Worm (Caenorhabditis elegans) whole organism, early embryonic: ENCODE measurements around the gene oac-39.

Experiments used
- B0310.2 ChIP-seq: sonication (generic microtip); optimal IDR thresholded peaks from 2 replicates; lab custom pipeline; 2016; ENCODE audit warnings: mild to moderate bottlenecking, missing genetic modification characterization, missing compliant biosample characterization
- F13C5.2 ChIP-seq: sonication (generic microtip); optimal IDR thresholded peaks from 2 replicates; lab custom pipeline; 2017; ENCODE audit warnings: mild to moderate bottlenecking, missing genetic modification characterization, inconsistent platforms, missing compliant biosample characterization
- aly-1 ChIP-seq: sonication (generic microtip); optimal IDR thresholded peaks from 2 replicates; lab custom pipeline; 2016; ENCODE audit warnings: missing genetic modification characterization, missing compliant biosample characterization
- ama-1 ChIP-seq: fragments of 150-350 bp; optimal IDR thresholded peaks from 2 replicates; lab custom pipeline; 2014
- ceh-13 ChIP-seq: fragments of 200-800 bp; sonication (Bioruptor generic); optimal IDR thresholded peaks from 2 replicates; lab custom pipeline; 2018; ENCODE audit warnings: mild to moderate bottlenecking, missing genetic modification characterization, missing compliant biosample characterization
- ceh-36 ChIP-seq: sonication (generic microtip); optimal IDR thresholded peaks from 2 replicates; lab custom pipeline; 2016; ENCODE audit warnings: missing genetic modification characterization, inconsistent platforms, missing compliant biosample characterization
- ets-7 ChIP-seq: sonication (generic microtip); optimal IDR thresholded peaks from 2 replicates; lab custom pipeline; 2016; ENCODE audit warnings: missing genotype, missing genetic modification characterization, missing compliant biosample characterization
- flt-1 ChIP-seq: fragments of 200-800 bp; sonication (Bioruptor generic); IDR thresholded peaks from 2 replicates; pipeline ENCODE4 v1.3.6; 2022; ENCODE audit warnings: missing genetic modification characterization, missing compliant biosample characterization
- hmbx-1 ChIP-seq: sonication (generic microtip); optimal IDR thresholded peaks from 2 replicates; lab custom pipeline; 2016; ENCODE audit warnings: mild to moderate bottlenecking, missing genetic modification characterization, missing compliant biosample characterization
- hmg-4 ChIP-seq: fragments of 200-800 bp; sonication (Bioruptor generic); optimal IDR thresholded peaks from 2 replicates; lab custom pipeline; 2018; ENCODE audit warnings: mild to moderate bottlenecking, missing genetic modification characterization, missing compliant biosample characterization
- hnd-1 ChIP-seq: sonication (generic microtip); optimal IDR thresholded peaks from 2 replicates; lab custom pipeline; 2016; ENCODE audit warnings: missing genetic modification characterization, missing compliant biosample characterization
- pes-1 ChIP-seq: fragments of 200-800 bp; sonication (Bioruptor generic); IDR thresholded peaks from 2 replicates; pipeline ENCODE4 v1.3.6; 2022; ENCODE audit warnings: missing genetic modification reagents, missing genetic modification characterization, missing compliant biosample characterization
- scrt-1 ChIP-seq: fragments of 200-800 bp; sonication (Bioruptor generic); IDR thresholded peaks from 2 replicates; pipeline ENCODE4 v1.3.6; 2022; ENCODE audit warnings: missing genetic modification characterization, missing compliant biosample characterization
- sea-1 ChIP-seq: fragments of 200-800 bp; sonication (Bioruptor generic); conservative IDR thresholded peaks from 2 replicates; pipeline ENCODE4 v1.3.6; 2022; ENCODE audit warnings: missing genetic modification characterization, missing compliant biosample characterization
- tbx-11 ChIP-seq: fragments of 200-800 bp; sonication (Bioruptor generic); IDR thresholded peaks from 2 replicates; pipeline ENCODE4 v1.3.6; 2022; ENCODE audit warnings: missing genetic modification characterization, missing compliant biosample characterization
- tbx-37 ChIP-seq: fragments of 200-800 bp; sonication (Bioruptor generic); conservative IDR thresholded peaks from 2 replicates; pipeline ENCODE4 v1.3.6; 2022; ENCODE audit warnings: missing genetic modification reagents, missing genetic modification characterization, missing compliant biosample characterization
- tra-4 ChIP-seq: sonication (generic microtip); optimal IDR thresholded peaks from 2 replicates; lab custom pipeline; 2017; ENCODE audit warnings: missing genetic modification characterization, missing compliant biosample characterization

oac-39 gene

DNA sequence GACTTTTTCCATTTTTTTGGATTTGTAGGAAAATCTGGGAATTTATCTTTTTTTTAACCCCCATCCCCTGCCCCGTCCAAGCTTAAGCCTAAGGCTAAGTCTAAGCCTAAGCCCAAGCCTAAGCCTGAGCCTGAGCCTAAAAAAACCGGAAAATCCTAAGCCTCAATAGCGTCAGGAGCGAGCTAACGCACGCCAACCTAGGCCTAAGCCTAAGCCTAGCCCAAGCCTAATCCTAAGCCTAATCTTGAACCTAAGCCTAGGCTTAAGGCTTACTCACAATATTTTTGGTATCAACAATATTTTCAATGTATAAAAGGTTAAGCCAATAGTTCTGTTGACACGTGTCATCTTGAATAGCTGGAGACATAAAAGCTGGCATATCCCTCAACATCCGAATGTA is 2.9 kb downstream of the oac-39 start:
- TF ChIP-seq ama-1 (lab: Kevin White, UChicago) = no peak
- no peak for TF ChIP-seq hnd-1 (tag; lab: Kevin White, UChicago)
- no peak for TF ChIP-seq tbx-11 (GFP tag; lab: Robert Waterston, UW)
- no peak for TF ChIP-seq hmbx-1 (tag; lab: Kevin White, UChicago)
- TF ChIP-seq ceh-36 = peak; percentile 55
- TF ChIP-seq aly-1 (tag; lab: Kevin White, UChicago) = no peak

DNA sequence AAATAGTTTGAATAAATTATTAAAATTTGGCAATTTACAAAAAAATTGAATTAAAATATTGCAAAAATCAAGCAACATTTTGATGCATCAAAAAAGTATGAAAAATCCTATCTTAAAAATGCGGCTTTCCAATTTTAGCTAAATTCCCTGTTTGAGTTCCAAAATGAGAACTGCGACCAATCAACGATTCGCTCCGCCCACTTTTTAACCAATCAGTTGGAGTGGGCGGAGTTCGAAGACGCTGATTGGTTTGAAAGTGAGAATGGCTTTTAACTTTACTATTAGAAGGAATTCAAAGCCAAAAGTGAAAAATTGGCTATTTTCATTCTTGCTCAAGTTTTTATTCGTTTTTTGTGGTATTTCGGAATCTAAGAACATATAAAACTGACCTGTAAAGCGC is 4.0 kb downstream of the oac-39 start:
- TF ChIP-seq ets-7 (no peak), tbx-11 (GFP tag; lab: Robert Waterston, UW) (no peak), aly-1 (tag; lab: Kevin White, UChicago) (no peak), ceh-36 (no peak), scrt-1 (no peak), tra-4 (tag; lab: Kevin White, UChicago) (no peak), ama-1 (lab: Kevin White, UChicago) (no peak), hmbx-1 (tag; lab: Kevin White, UChicago) (no peak), sea-1 (GFP tag; lab: Robert Waterston, UW) (no peak), flt-1 (GFP tag; lab: Robert Waterston, UW) (no peak), F13C5.2 (tag; lab: Kevin White, UChicago) (no peak), ceh-13 (GFP tag; lab: Kevin White, UChicago) (no peak), hmg-4 (GFP tag; lab: Kevin White, UChicago) (no peak), pes-1 (GFP tag; lab: Robert Waterston, UW) (no peak), hnd-1 (tag; lab: Kevin White, UChicago) (no peak), B0310.2 (no peak), tbx-37 (GFP tag; lab: Robert Waterston, UW) (no peak)

DNA sequence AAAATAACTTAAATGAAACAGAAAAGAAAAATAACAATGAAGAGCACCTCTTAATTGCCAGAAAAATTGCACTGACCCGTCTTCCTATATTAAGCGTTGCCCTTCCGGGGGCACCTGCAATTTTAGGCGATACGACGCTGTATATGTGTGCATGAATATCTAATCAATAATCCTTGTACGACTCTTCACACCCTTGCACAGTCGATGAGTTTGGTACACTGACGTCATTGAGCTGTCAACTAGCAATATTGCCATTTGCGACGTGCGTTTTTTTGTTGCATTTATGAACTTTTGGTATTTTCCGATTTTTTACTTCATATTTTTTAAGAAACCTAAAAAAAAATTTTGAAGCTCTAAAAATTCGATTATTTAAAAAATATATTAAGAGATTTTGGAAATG is 5.5 kb downstream of the oac-39 start, which contains the start of gene kin-34:
Gene kin-34 (minus strand): TSS at position 101 of the 400 bp plus-strand sequence.
- TF ChIP-seq ama-1 (lab: Kevin White, UChicago) (no peak), ceh-36 (no peak), F13C5.2 (tag; lab: Kevin White, UChicago) (no peak), ets-7 (no peak), pes-1 (GFP tag; lab: Robert Waterston, UW) (no peak), hmg-4 (GFP tag; lab: Kevin White, UChicago) (no peak), B0310.2 (no peak), hnd-1 (tag; lab: Kevin White, UChicago) (no peak), scrt-1 (no peak), sea-1 (GFP tag; lab: Robert Waterston, UW) (no peak), flt-1 (GFP tag; lab: Robert Waterston, UW) (no peak), aly-1 (tag; lab: Kevin White, UChicago) (no peak), ceh-13 (GFP tag; lab: Kevin White, UChicago) (no peak)

DNA sequence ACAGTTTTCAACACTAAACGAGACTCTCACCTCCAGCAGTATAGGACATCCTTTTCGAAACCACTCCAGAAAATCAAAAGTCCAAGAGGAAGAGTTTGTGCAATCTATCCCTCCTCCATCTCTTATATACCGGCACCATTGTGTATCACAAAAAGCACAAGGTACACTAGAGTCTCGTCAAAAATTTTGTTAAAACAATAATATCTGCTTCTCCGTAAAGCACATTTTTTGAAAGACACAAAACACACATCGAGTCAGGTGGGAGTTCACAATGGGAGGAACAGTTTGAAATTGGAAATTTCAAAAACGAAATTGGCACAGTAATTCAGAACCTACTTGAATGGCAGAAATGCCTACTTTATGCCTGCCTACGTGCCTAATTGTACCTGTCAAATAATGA is 9.0 kb downstream of the oac-39 start, which contains the start of gene R02C2.7:
Gene R02C2.7 (minus strand): TSS at position 101 of the 400 bp plus-strand sequence.
- TF ChIP-seq flt-1 (GFP tag; lab: Robert Waterston, UW) (no peak), tbx-37 (GFP tag; lab: Robert Waterston, UW) (no peak), B0310.2 (no peak), ceh-36 (no peak), hnd-1 (tag; lab: Kevin White, UChicago) (no peak), aly-1 (tag; lab: Kevin White, UChicago) (no peak), sea-1 (GFP tag; lab: Robert Waterston, UW) (no peak), pes-1 (GFP tag; lab: Robert Waterston, UW) (no peak), ama-1 (lab: Kevin White, UChicago) (no peak), scrt-1 (no peak), hmg-4 (GFP tag; lab: Kevin White, UChicago) (no peak), tra-4 (tag; lab: Kevin White, UChicago) (no peak)

DNA sequence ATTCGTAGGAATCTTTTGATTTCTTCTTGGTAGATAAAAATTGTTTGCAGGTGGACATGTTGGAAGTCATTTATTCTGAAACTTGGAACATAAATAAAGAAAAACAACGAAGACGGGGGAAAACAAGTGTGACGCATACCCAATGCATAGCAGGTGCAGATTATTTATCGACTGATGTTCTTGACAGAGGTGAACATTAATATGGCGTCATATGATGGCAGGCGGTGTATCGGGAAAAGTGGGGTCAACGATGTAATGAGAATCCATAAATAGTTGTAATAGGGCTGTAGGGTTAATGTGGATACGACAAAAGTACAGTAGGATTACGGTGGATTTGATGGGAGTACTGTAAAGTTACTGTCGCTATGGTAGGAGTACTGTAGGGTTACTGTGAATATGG is 11.3 kb downstream of the oac-39 start, which contains the start of gene txt-2:
Gene txt-2 (minus strand): TSS at position 214 of the 400 bp plus-strand sequence.
- no peak for TF ChIP-seq ceh-36

DNA sequence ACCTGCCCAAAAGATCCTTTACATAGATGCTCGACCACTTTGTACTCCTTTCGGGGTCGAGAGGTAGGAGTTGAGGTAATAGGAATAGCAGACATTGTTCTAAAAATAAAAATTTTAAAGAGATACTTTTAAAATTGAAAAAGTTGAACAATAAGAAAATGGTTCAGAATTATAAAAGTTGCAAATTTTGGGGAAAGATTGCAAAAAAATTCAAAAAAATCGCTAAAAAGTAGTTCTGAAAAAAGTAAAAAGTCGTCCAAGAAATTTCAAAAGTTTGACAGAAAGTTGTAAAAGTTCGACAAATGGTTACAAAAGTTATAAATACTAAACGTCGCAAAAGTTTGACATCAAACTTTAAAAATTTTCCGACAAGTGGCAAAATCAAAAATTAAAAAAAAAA is 13.5 kb downstream of the oac-39 start, which contains the start of gene R02C2.1:
Gene R02C2.1 (minus strand): TSS at position 101 of the 400 bp plus-strand sequence.
- TF ChIP-seq scrt-1 = no peak
- no peak for TF ChIP-seq ceh-36

DNA sequence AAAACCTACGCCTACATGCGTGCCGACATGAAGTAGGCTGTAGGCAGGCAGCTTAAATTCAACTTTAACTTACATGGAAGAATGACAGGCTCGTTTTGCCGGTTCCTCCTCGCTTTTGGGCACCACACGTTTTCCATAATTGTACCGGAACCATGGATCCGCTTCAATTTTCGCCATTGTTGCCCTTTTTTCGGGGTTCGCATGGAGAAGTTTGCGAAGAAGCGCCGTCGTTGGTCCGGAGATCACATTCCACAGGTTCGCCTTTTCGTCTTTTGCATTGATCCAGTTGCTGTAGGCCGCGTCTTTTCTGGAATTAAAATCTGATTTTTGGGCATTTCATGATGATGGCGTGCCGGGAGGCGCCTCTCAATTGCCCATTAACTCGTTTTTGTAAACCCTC is 14.5 kb downstream of the oac-39 start:
- TF ChIP-seq hnd-1 (tag; lab: Kevin White, UChicago) = no peak
- no peak for TF ChIP-seq pes-1 (GFP tag; lab: Robert Waterston, UW)
- TF ChIP-seq F13C5.2 (tag; lab: Kevin White, UChicago) = no peak
- TF ChIP-seq sea-1 (GFP tag; lab: Robert Waterston, UW) = no peak
- TF ChIP-seq flt-1 (GFP tag; lab: Robert Waterston, UW) = no peak
- no peak for TF ChIP-seq B0310.2
- TF ChIP-seq ceh-13 (GFP tag; lab: Kevin White, UChicago) = no peak
- no peak for TF ChIP-seq ceh-36
- TF ChIP-seq tra-4 (tag; lab: Kevin White, UChicago) = no peak
- TF ChIP-seq scrt-1 = no peak
- TF ChIP-seq hmbx-1 (tag; lab: Kevin White, UChicago) = no peak
- no peak for TF ChIP-seq ama-1 (lab: Kevin White, UChicago)

DNA sequence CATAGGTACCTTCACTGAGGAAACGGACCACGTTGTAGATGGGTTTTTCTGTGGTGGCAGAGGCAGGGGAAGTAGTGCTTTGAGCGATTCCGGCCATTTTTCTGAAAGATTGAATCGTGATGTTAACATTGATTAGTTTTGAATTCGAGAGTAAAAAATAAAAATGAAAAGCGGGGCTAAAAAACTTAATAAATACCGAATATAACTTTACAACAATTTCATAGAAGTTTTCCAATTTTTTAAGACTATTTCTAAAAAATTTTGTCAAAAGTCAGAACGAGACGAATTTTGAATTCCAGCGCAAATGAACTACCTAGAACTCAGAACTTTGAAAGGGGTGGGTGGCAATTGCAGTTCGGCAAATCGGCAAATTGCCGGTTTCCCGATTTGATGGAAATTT is 17.0 kb downstream of the oac-39 start, which contains the start of gene kin-33:
Gene kin-33 (minus strand): TSS at position 101 of the 400 bp plus-strand sequence.
- TF ChIP-seq aly-1 (tag; lab: Kevin White, UChicago) = no peak
- no peak for TF ChIP-seq hnd-1 (tag; lab: Kevin White, UChicago)
- TF ChIP-seq F13C5.2 (tag; lab: Kevin White, UChicago) = no peak
- no peak for TF ChIP-seq tra-4 (tag; lab: Kevin White, UChicago)
- TF ChIP-seq ama-1 (lab: Kevin White, UChicago) = no peak
- TF ChIP-seq tbx-37 (GFP tag; lab: Robert Waterston, UW) = no peak
- no peak for TF ChIP-seq sea-1 (GFP tag; lab: Robert Waterston, UW)
- TF ChIP-seq ceh-13 (GFP tag; lab: Kevin White, UChicago) = no peak
- no peak for TF ChIP-seq hmg-4 (GFP tag; lab: Kevin White, UChicago)
- TF ChIP-seq scrt-1 = no peak
- TF ChIP-seq ceh-36 = no peak
- TF ChIP-seq ets-7 = no peak
- no peak for TF ChIP-seq tbx-11 (GFP tag; lab: Robert Waterston, UW)
- TF ChIP-seq pes-1 (GFP tag; lab: Robert Waterston, UW) = no peak
- no peak for TF ChIP-seq B0310.2
- no peak for TF ChIP-seq flt-1 (GFP tag; lab: Robert Waterston, UW)
- no peak for TF ChIP-seq hmbx-1 (tag; lab: Kevin White, UChicago)
